Worm (Caenorhabditis elegans): ENCODE measurements around the gene rol-3.
A peak's percentile ranks its signal among the peaks of the same experiment; 100 is the strongest.

Gene rol-3

ce11 chrV:8230056-8230455 lies 8.2 kb downstream of the rol-3 start:
- TF ChIP-seq snu-23 (GFP tag; optimal IDR thresholded peaks at IDR 0.05) (peak; percentile 24), snpc-4 (tag; optimal IDR thresholded peaks at IDR 0.05) (peak; percentile 73), egl-13 (tag; optimal IDR thresholded peaks at IDR 0.05) (no peak), lin-35 (GFP tag; optimal IDR thresholded peaks at IDR 0.05) (peak in 1 of 2 experiments; percentile 12), blmp-1 (tag; optimal IDR thresholded peaks at IDR 0.05) (no peak), zag-1 (tag; optimal IDR thresholded peaks at IDR 0.05) (no peak), lin-15B (tag; optimal IDR thresholded peaks at IDR 0.05) (no peak), ceh-88 (GFP tag; IDR thresholded peaks at IDR 0.05) (no peak), nhr-90 (tag; optimal IDR thresholded peaks at IDR 0.05; ENCODE audit: poor library complexity) (no peak), C16A3.4 (tag; optimal IDR thresholded peaks at IDR 0.05) (no peak), zip-4 (GFP tag; optimal IDR thresholded peaks at IDR 0.05) (no peak), tbx-2 (tag; optimal IDR thresholded peaks at IDR 0.05) (no peak), fkh-8 (tag; optimal IDR thresholded peaks at IDR 0.05) (no peak), ztf-4 (tag; optimal IDR thresholded peaks at IDR 0.05) (no peak), ztf-11 (tag; optimal IDR thresholded peaks at IDR 0.05) (no peak), lin-13 (GFP tag; optimal IDR thresholded peaks at IDR 0.05) (no peak), lin-14 (GFP tag; optimal IDR thresholded peaks at IDR 0.05) (no peak), ama-1 (optimal IDR thresholded peaks at IDR 0.05) (no peak), nhr-76 (tag; optimal IDR thresholded peaks at IDR 0.05) (no peak), sup-37 (GFP tag; optimal IDR thresholded peaks at IDR 0.05) (no peak), nhr-237 (tag; optimal IDR thresholded peaks at IDR 0.05) (no peak), jun-1 (tag; optimal IDR thresholded peaks at IDR 0.05) (no peak), mab-9 (GFP tag; IDR thresholded peaks at IDR 0.05) (no peak), hpl-2 (GFP tag; optimal IDR thresholded peaks at IDR 0.05) (no peak), ces-1 (GFP tag; optimal IDR thresholded peaks at IDR 0.05) (no peak), egl-27 (tag; optimal IDR thresholded peaks at IDR 0.05) (no peak), fkh-4 (tag; optimal IDR thresholded peaks at IDR 0.05; ENCODE audit: borderline replicate concordance) (no peak), ceh-8 (GFP tag; optimal IDR thresholded peaks at IDR 0.05) (no peak), elt-3 (tag; optimal IDR thresholded peaks at IDR 0.05) (no peak), nhr-71 (tag; optimal IDR thresholded peaks at IDR 0.05) (peak; percentile 18), efl-1 (optimal IDR thresholded peaks at IDR 0.05) (peak in 1 of 2 experiments; percentile 24), efl-1 (GFP tag; optimal IDR thresholded peaks at IDR 0.05 in 1 of 2) (peak in 1 of 2 experiments; percentile 60), lsy-2 (tag; optimal IDR thresholded peaks at IDR 0.05) (peak in 1 of 2 experiments; percentile 11), fkh-10 (GFP tag; optimal IDR thresholded peaks at IDR 0.05) (no peak), dsc-1 (tag; optimal IDR thresholded peaks at IDR 0.05) (no peak), grh-1 (GFP tag; IDR thresholded peaks at IDR 0.05) (no peak), C04F5.9 (tag; optimal IDR thresholded peaks at IDR 0.05) (no peak), ceh-63 (GFP tag; optimal IDR thresholded peaks at IDR 0.05) (no peak), skn-1 (tag; optimal IDR thresholded peaks at IDR 0.05) (no peak), nhr-19 (GFP tag; conservative IDR thresholded peaks at IDR 0.05) (peak; percentile 23), dpl-1 (GFP tag; optimal IDR thresholded peaks at IDR 0.05) (peak in 1 of 3 experiments; percentile 9), isw-1 (GFP tag; IDR thresholded peaks at IDR 0.05) (no peak), Y116A8C.19 (tag; optimal IDR thresholded peaks at IDR 0.05; ENCODE audit: borderline replicate concordance) (no peak), unc-130 (tag; optimal IDR thresholded peaks at IDR 0.05) (no peak), mep-1 (tag; optimal IDR thresholded peaks at IDR 0.05) (no peak), aly-2 (tag; optimal IDR thresholded peaks at IDR 0.05) (no peak), lin-39 (tag; optimal IDR thresholded peaks at IDR 0.05) (no peak), rnt-1 (tag; optimal IDR thresholded peaks at IDR 0.05) (peak; percentile 33), ets-5 (GFP tag; IDR thresholded peaks at IDR 0.05) (no peak), pax-3 (tag; optimal IDR thresholded peaks at IDR 0.05) (no peak), pqm-1 (tag; optimal IDR thresholded peaks at IDR 0.05) (no peak), alr-1 (tag; optimal IDR thresholded peaks at IDR 0.05; ENCODE audit: borderline replicate concordance) (no peak), efl-3 (GFP tag; optimal IDR thresholded peaks at IDR 0.05) (no peak), xbp-1 (tag; optimal IDR thresholded peaks at IDR 0.05) (no peak)
